Worm (Caenorhabditis elegans) whole organism, L2 larva: ENCODE data around the gene fbxb-16.

Experiments
- R02D3.7 ChIP-seq: fragments of 150-350 bp; optimal IDR thresholded peaks from 2 replicates; lab custom pipeline; 2014; ENCODE audit warnings: missing biosample characterization, missing genetic modification characterization
- ama-1 ChIP-seq: fragments of 150-350 bp; optimal IDR thresholded peaks from 2 replicates; lab custom pipeline; 2018; ENCODE audit warnings: inconsistent platforms
- fos-1 ChIP-seq: fragments of 150-350 bp; optimal IDR thresholded peaks from 2 replicates; lab custom pipeline; 2014; ENCODE audit warnings: missing biosample characterization, missing genetic modification characterization
- lsy-2 ChIP-seq, 2 experiments: fragments of 150-350 bp in 1 of 2; sonication (generic microtip) in 1 of 2; optimal IDR thresholded peaks; 2 replicates each; lab custom pipeline; 2014 to 2017; ENCODE audit warnings: missing biosample characterization in 2 of 2, missing genetic modification characterization in 2 of 2
- mdl-1 ChIP-seq, 2 experiments: fragments of 150-350 bp in 1 of 2; sonication (generic microtip) in 1 of 2; optimal IDR thresholded peaks; 2 replicates each; lab custom pipeline; 2017; ENCODE audit warnings: missing biosample characterization in 2 of 2, missing genetic modification characterization in 2 of 2
- nhr-77 ChIP-seq: fragments of 150-350 bp; optimal IDR thresholded peaks from 2 replicates; lab custom pipeline; 2014; ENCODE audit warnings: missing biosample characterization, missing genetic modification characterization
- ztf-11 ChIP-seq: sonication (generic microtip); optimal IDR thresholded peaks from 2 replicates; lab custom pipeline; 2017; ENCODE audit warnings: missing biosample characterization, missing genetic modification characterization

ce11 chrII:1691011-1691410 is 39.3 kb upstream of the fbxb-16 start, which contains the start of gene fbxc-22:
- TF ChIP-seq ztf-11 (tag; lab: Kevin White, UChicago): no peak
- TF ChIP-seq mdl-1 (tag; optimal IDR thresholded peaks at IDR 0.05; lab: Kevin White, UChicago): no peak
- TF ChIP-seq nhr-77 (tag; lab: Kevin White, UChicago): no peak
- no peak for TF ChIP-seq lsy-2 (tag; optimal IDR thresholded peaks at IDR 0.05; lab: Kevin White, UChicago)
- TF ChIP-seq fos-1 (tag; lab: Kevin White, UChicago): no peak
- no peak for TF ChIP-seq R02D3.7 (tag; lab: Kevin White, UChicago)
- TF ChIP-seq ama-1 (lab: Kevin White, UChicago): no peak
